Fruit fly (Drosophila melanogaster) whole organism, embryonic: Measurements from ENCODE around the gene CG45494.

ENCODE experiments used
- Antp ChIP-seq: fragments of 200-800 bp; sonication (Bioruptor generic); optimal IDR thresholded peaks from 3 replicates; lab custom pipeline; 2016; ENCODE audit warnings: missing biosample characterization, missing genetic modification characterization
- CG10274 ChIP-seq: fragments of 200-800 bp; sonication (Bioruptor generic); optimal IDR thresholded peaks from 3 replicates; lab custom pipeline; 2017; ENCODE audit warnings: missing biosample characterization, mild to moderate bottlenecking, missing genetic modification characterization
- CG10431 ChIP-seq: fragments of 200-800 bp; sonication (Bioruptor generic); optimal IDR thresholded peaks from 3 replicates; lab custom pipeline; 2018; ENCODE audit warnings: missing biosample characterization, mild to moderate bottlenecking, missing genetic modification characterization
- CG11504 ChIP-seq: fragments of 200-800 bp; sonication (Bioruptor generic); optimal IDR thresholded peaks from 3 replicates; lab custom pipeline; 2019; ENCODE audit warnings: missing biosample characterization, mild to moderate bottlenecking, missing genetic modification characterization, moderate library complexity
- CG11560 ChIP-seq: fragments of 200-800 bp; sonication (Bioruptor generic); IDR thresholded peaks from 3 replicates; pipeline ENCODE4 v1.3.6; 2022; ENCODE audit warnings: missing biosample characterization, missing genetic modification characterization
- CG12155 ChIP-seq: fragments of 200-800 bp; sonication (Bioruptor generic); optimal IDR thresholded peaks from 3 replicates; lab custom pipeline; 2016; ENCODE audit warnings: missing biosample characterization, missing genetic modification characterization
- CG12219 ChIP-seq: fragments of 200-800 bp; sonication (Bioruptor generic); optimal IDR thresholded peaks from 3 replicates; lab custom pipeline; 2018; ENCODE audit warnings: missing biosample characterization, mild to moderate bottlenecking, missing genetic modification characterization
- CG12659 ChIP-seq: fragments of 200-800 bp; sonication (Bioruptor generic); optimal IDR thresholded peaks from 3 replicates; lab custom pipeline; 2017; ENCODE audit warnings: mild to moderate bottlenecking, missing biosample characterization, missing genetic modification reagents, missing genetic modification characterization
- CG13424 ChIP-seq: fragments of 200-800 bp; sonication (Bioruptor generic); optimal IDR thresholded peaks from 2 replicates; lab custom pipeline; 2019; ENCODE audit warnings: missing biosample characterization, mild to moderate bottlenecking, missing genetic modification characterization, moderate library complexity
- CG14050 ChIP-seq: fragments of 200-800 bp; sonication (Bioruptor generic); IDR thresholded peaks from 3 replicates; pipeline ENCODE4 v1.3.6; 2022; ENCODE audit warnings: missing biosample characterization, missing genetic modification characterization
- CG15514 ChIP-seq: fragments of 200-800 bp; sonication (Bioruptor generic); optimal IDR thresholded peaks from 3 replicates; lab custom pipeline; 2017; ENCODE audit warnings: missing biosample characterization, missing genetic modification characterization, mild to moderate bottlenecking, moderate library complexity, missing genetic modification reagents
- CG1603 ChIP-seq: fragments of 200-800 bp; sonication (Bioruptor generic); optimal IDR thresholded peaks from 2 replicates; lab custom pipeline; 2019; ENCODE audit warnings: missing biosample characterization, mild to moderate bottlenecking, missing genetic modification characterization, moderate library complexity
- CG17385 ChIP-seq: fragments of 200-800 bp; sonication (Bioruptor generic); optimal IDR thresholded peaks from 3 replicates; lab custom pipeline; 2018; ENCODE audit warnings: missing biosample characterization, mild to moderate bottlenecking, missing genetic modification characterization
- CG18619 ChIP-seq: fragments of 200-800 bp; sonication (Bioruptor generic); optimal IDR thresholded peaks from 3 replicates; lab custom pipeline; 2017; ENCODE audit warnings: missing biosample characterization, mild to moderate bottlenecking, missing genetic modification characterization
- CG32767 ChIP-seq: fragments of 200-800 bp; sonication (Bioruptor generic); IDR thresholded peaks from 2 replicates; pipeline ENCODE4 v1.3.6; 2022; ENCODE audit warnings: missing biosample characterization, missing genetic modification characterization
- CG3847 ChIP-seq: fragments of 200-800 bp; sonication (Bioruptor generic); IDR thresholded peaks from 2 replicates; pipeline ENCODE4 v1.3.6; 2022; ENCODE audit warnings: missing biosample characterization, missing genetic modification characterization
- CG8388 ChIP-seq: fragments of 200-800 bp; sonication (Bioruptor generic); optimal IDR thresholded peaks from 2 replicates; lab custom pipeline; 2019; ENCODE audit warnings: missing biosample characterization, mild to moderate bottlenecking, missing genetic modification characterization, moderate library complexity
- Deaf1 ChIP-seq: fragments of 200-800 bp; optimal IDR thresholded peaks from 3 replicates; lab custom pipeline; 2019; ENCODE audit warnings: missing biosample characterization, mild to moderate bottlenecking, missing genetic modification characterization, moderate library complexity
- Dref ChIP-seq: fragments of 200-800 bp; sonication (Bioruptor generic); IDR thresholded peaks from 2 replicates; pipeline ENCODE4 v1.3.6; 2022; ENCODE audit warnings: missing biosample characterization, missing genetic modification characterization
- Gug ChIP-seq: fragments of 200-800 bp; sonication (Bioruptor generic); IDR thresholded peaks from 4 replicates; pipeline ENCODE4 v1.3.6; 2022; ENCODE audit warnings: missing biosample characterization, missing genetic modification characterization
- HLH54F ChIP-seq: fragments of 200-800 bp; sonication (Bioruptor generic); optimal IDR thresholded peaks from 3 replicates; lab custom pipeline; 2016; ENCODE audit warnings: missing biosample characterization, missing genetic modification characterization
- HmgZ ChIP-seq: fragments of 200-800 bp; sonication (Bioruptor generic); optimal IDR thresholded peaks from 2 replicates; lab custom pipeline; 2018; ENCODE audit warnings: missing biosample characterization, mild to moderate bottlenecking, missing genetic modification characterization
- Hr3 ChIP-seq: fragments of 200-800 bp; sonication (Bioruptor generic); optimal IDR thresholded peaks from 3 replicates; lab custom pipeline; 2016; ENCODE audit warnings: missing biosample characterization, missing genetic modification characterization
- Hsf ChIP-seq: fragments of 200-800 bp; sonication (Bioruptor generic); optimal IDR thresholded peaks from 3 replicates; lab custom pipeline; 2016; ENCODE audit warnings: missing biosample characterization, missing genetic modification characterization
- Meics ChIP-seq: fragments of 200-800 bp; sonication (Bioruptor generic); optimal IDR thresholded peaks from 2 replicates; lab custom pipeline; 2017; ENCODE audit warnings: missing biosample characterization, mild to moderate bottlenecking, missing genetic modification characterization
- Myb ChIP-seq: fragments of 200-800 bp; sonication (Bioruptor generic); optimal IDR thresholded peaks from 2 replicates; lab custom pipeline; 2016; ENCODE audit warnings: missing biosample characterization, missing genetic modification characterization
- Nf-YC ChIP-seq: fragments of 200-800 bp; optimal IDR thresholded peaks from 3 replicates; lab custom pipeline; 2019; ENCODE audit warnings: missing biosample characterization, mild to moderate bottlenecking, missing genetic modification characterization, moderate library complexity
- Oaz ChIP-seq: fragments of 200-800 bp; sonication (Bioruptor generic); IDR thresholded peaks from 2 replicates; pipeline ENCODE4 v1.3.6; 2022; ENCODE audit warnings: missing biosample characterization, missing genetic modification characterization
- Oli ChIP-seq: fragments of 200-800 bp; sonication (Bioruptor generic); optimal IDR thresholded peaks from 2 replicates; lab custom pipeline; 2018; ENCODE audit warnings: missing biosample characterization, mild to moderate bottlenecking, missing genetic modification characterization, moderate library complexity
- Pdp1 ChIP-seq, 2 experiments: fragments of 200-800 bp; sonication (Bioruptor generic); optimal IDR thresholded peaks; 3 replicates each; lab custom pipeline; 2016; ENCODE audit warnings: missing biosample characterization in 2 of 2, missing genetic modification characterization in 2 of 2, mild to moderate bottlenecking in 1 of 2, moderate library complexity in 1 of 2
- Ptx1 ChIP-seq: fragments of 200-800 bp; sonication (Bioruptor generic); IDR thresholded peaks from 2 replicates; pipeline ENCODE4 v1.3.6; 2022; ENCODE audit warnings: missing biosample characterization, missing genetic modification characterization
- Ssrp ChIP-seq: fragments of 200-800 bp; sonication (Bioruptor generic); optimal IDR thresholded peaks from 2 replicates; lab custom pipeline; 2018; ENCODE audit warnings: missing biosample characterization, mild to moderate bottlenecking, missing genetic modification characterization, moderate library complexity
- bsh ChIP-seq, 2 experiments: fragments of 200-800 bp; sonication (Bioruptor generic); optimal IDR thresholded peaks; 2 replicates each; lab custom pipeline; 2017 to 2018; ENCODE audit warnings: mild to moderate bottlenecking in 2 of 2, missing biosample characterization in 2 of 2, missing genetic modification characterization in 2 of 2, moderate library complexity in 1 of 2
- cg ChIP-seq: fragments of 200-800 bp; sonication (Bioruptor generic); optimal IDR thresholded peaks from 3 replicates; lab custom pipeline; 2019; ENCODE audit warnings: missing biosample characterization, mild to moderate bottlenecking, missing genetic modification characterization, moderate library complexity
- crp ChIP-seq, 2 experiments: fragments of 200-800 bp; sonication (Bioruptor generic); optimal IDR thresholded peaks; 2 replicates in 1 of 2; 3 replicates in 1 of 2; lab custom pipeline; 2017; ENCODE audit warnings: missing biosample characterization in 2 of 2, missing genetic modification characterization in 2 of 2, mild to moderate bottlenecking in 1 of 2, moderate library complexity in 1 of 2
- exex ChIP-seq: fragments of 200-800 bp; sonication (Bioruptor generic); optimal IDR thresholded peaks from 4 replicates; lab custom pipeline; 2018; ENCODE audit warnings: missing biosample characterization, mild to moderate bottlenecking, missing genetic modification characterization, moderate library complexity
- fd96Cb ChIP-seq: fragments of 200-800 bp; sonication (Bioruptor generic); optimal IDR thresholded peaks from 2 replicates; lab custom pipeline; 2018; ENCODE audit warnings: missing biosample characterization, mild to moderate bottlenecking, missing genetic modification characterization, moderate library complexity
- gcm2 ChIP-seq: fragments of 200-800 bp; sonication (Bioruptor generic); optimal IDR thresholded peaks from 2 replicates; lab custom pipeline; 2016; ENCODE audit warnings: missing biosample characterization, missing genetic modification characterization
- lbe ChIP-seq: fragments of 200-800 bp; sonication (Bioruptor generic); optimal IDR thresholded peaks from 2 replicates; lab custom pipeline; 2016; ENCODE audit warnings: missing biosample characterization, mild to moderate bottlenecking, missing genetic modification characterization
- pan ChIP-seq, 4 experiments: fragments of >200 bp in 3 of 4; fragments of 200-800 bp in 1 of 4; sonication (Bioruptor generic) in 1 of 4; optimal IDR thresholded peaks in 3 of 4; IDR thresholded peaks in 1 of 4; 2 replicates each; pipeline versions ENCODE4 v1.3.6 to Lab custom; 2017 to 2022; ENCODE audit warnings: missing biosample characterization in 2 of 4, missing genetic modification characterization in 2 of 4, mixed read lengths in 1 of 4
- row ChIP-seq: fragments of 200-800 bp; sonication (Bioruptor generic); IDR thresholded peaks from 3 replicates; pipeline ENCODE4 v1.3.6; 2022; ENCODE audit warnings: missing biosample characterization, missing genetic modification characterization
- sens-2 ChIP-seq: fragments of 200-800 bp; sonication (Bioruptor generic); IDR thresholded peaks from 2 replicates; pipeline ENCODE4 v1.3.6; 2022; ENCODE audit warnings: missing biosample characterization, missing genetic modification characterization
- seq ChIP-seq: fragments of 200-800 bp; sonication (Bioruptor generic); IDR thresholded peaks from 2 replicates; pipeline ENCODE4 v1.3.6; 2022; ENCODE audit warnings: missing biosample characterization, missing genetic modification characterization
- slbo ChIP-seq: fragments of 200-800 bp; sonication (Bioruptor generic); IDR thresholded peaks from 2 replicates; pipeline ENCODE4 v1.3.6; 2022; ENCODE audit warnings: missing biosample characterization, missing genetic modification characterization
- sug ChIP-seq: fragments of 200-800 bp; optimal IDR thresholded peaks from 2 replicates; lab custom pipeline; 2019; ENCODE audit warnings: missing biosample characterization, mild to moderate bottlenecking, missing genetic modification characterization, moderate library complexity
- tio ChIP-seq: fragments of 200-800 bp; sonication (Bioruptor generic); optimal IDR thresholded peaks from 2 replicates; lab custom pipeline; 2017; ENCODE audit warnings: missing biosample characterization, missing genetic modification characterization, inconsistent platforms
- ttk ChIP-seq: fragments of 200-800 bp; sonication (Bioruptor generic); IDR thresholded peaks from 2 replicates; pipeline ENCODE4 v2.1.2; 2022; ENCODE audit warnings: missing biosample characterization, missing genetic modification characterization
- unpg ChIP-seq: fragments of 200-800 bp; sonication (Bioruptor generic); optimal IDR thresholded peaks from 3 replicates; lab custom pipeline; 2018; ENCODE audit warnings: missing biosample characterization, mild to moderate bottlenecking, missing genetic modification characterization, moderate library complexity
- wek ChIP-seq: fragments of 200-800 bp; sonication (Bioruptor generic); optimal IDR thresholded peaks from 3 replicates; lab custom pipeline; 2018; ENCODE audit warnings: missing biosample characterization, mild to moderate bottlenecking, missing genetic modification characterization, moderate library complexity

Gene CG45494

dm6 chrX:19964215-19964614 is 10.8 kb upstream of the CG45494 start (continued):
- TF ChIP-seq CG12659: peak; percentile 23
- TF ChIP-seq sens-2 (GFP tag; lab: Robert Waterston, UW): no peak
- TF ChIP-seq Oli: peak; percentile 59
- no peak for TF ChIP-seq lbe
- TF ChIP-seq ttk (GFP tag; lab: Robert Waterston, UW): peak; percentile 20; the same call in 1 of the 2 replicates
- peak; percentile 16 for TF ChIP-seq CG8388 (GFP tag; lab: Kevin White, UChicago)
- TF ChIP-seq CG13424 (tag; lab: Kevin White, UChicago): peak; percentile 7
- peak; percentile 48; the same call in 1 of the 3 replicates for TF ChIP-seq CG14050
- TF ChIP-seq CG18619 (GFP tag; lab: Kevin White, UChicago): peak; percentile 39
- no peak for TF ChIP-seq wek (GFP tag; lab: Kevin White, UChicago)
- TF ChIP-seq CG11560 (tag; lab: Robert Waterston, UW): peak; percentile 50; the same call in 1 of the 3 replicates
- peak; percentile 18 for TF ChIP-seq Myb (GFP tag; lab: Kevin White, UChicago)
- TF ChIP-seq Hr3: peak; percentile 30
- no peak for TF ChIP-seq pan (optimal IDR thresholded peaks at IDR 0.05; lab: Kevin White, UChicago)
- TF ChIP-seq pan (GFP tag; optimal IDR thresholded peaks at IDR 0.05 in 1 of 2, IDR thresholded peaks at IDR 0.05 in 1 of 2): peak in 1 of 2 experiments; percentile 62
- TF ChIP-seq Hsf (GFP tag; lab: Kevin White, UChicago): peak; percentile 15
- TF ChIP-seq Oaz (GFP tag; lab: Robert Waterston, UW): peak; percentile 14; the same call in 1 of the 2 replicates
- peak; percentile 13 for TF ChIP-seq HmgZ (tag; lab: Kevin White, UChicago)
- TF ChIP-seq Deaf1 (tag; lab: Kevin White, UChicago): no peak
- TF ChIP-seq CG11504 (tag; lab: Kevin White, UChicago): peak; percentile 73
- peak; percentile 33 for TF ChIP-seq Meics (GFP tag; lab: Kevin White, UChicago)
- peak; percentile 80 for TF ChIP-seq row (GFP tag; lab: Robert Waterston, UW)
- no peak for TF ChIP-seq bsh (GFP tag; optimal IDR thresholded peaks at IDR 0.05; lab: Kevin White, UChicago)
- TF ChIP-seq CG3847 (GFP tag; lab: Robert Waterston, UW): peak; percentile 33; the same call in 1 of the 2 replicates
- TF ChIP-seq exex: no peak
- TF ChIP-seq CG10274 (GFP tag; lab: Kevin White, UChicago): peak; percentile 4
- TF ChIP-seq CG10431 (GFP tag; lab: Kevin White, UChicago): no peak
- TF ChIP-seq Pdp1 (GFP tag; optimal IDR thresholded peaks at IDR 0.05; lab: Kevin White, UChicago): peak; percentile 24 to 27
- peak; percentile 31 for TF ChIP-seq CG17385 (GFP tag; lab: Kevin White, UChicago)
- peak; percentile 10 for TF ChIP-seq CG15514
- peak; percentile 39; the same call in 1 of the 2 replicates for TF ChIP-seq Ptx1
- no peak for TF ChIP-seq Gug (GFP tag; lab: Robert Waterston, UW)
- TF ChIP-seq sug (tag; lab: Kevin White, UChicago): no peak
- 0 out of 2 replicates have a peak, but pooled peaks have one; percentile 23 for TF ChIP-seq seq (GFP tag; lab: Robert Waterston, UW)
- no peak for TF ChIP-seq crp (GFP tag; optimal IDR thresholded peaks at IDR 0.05; lab: Kevin White, UChicago)
- TF ChIP-seq tio (GFP tag; lab: Kevin White, UChicago): peak; percentile 36
- TF ChIP-seq cg (GFP tag; lab: Kevin White, UChicago): no peak
- peak; percentile 25 for TF ChIP-seq CG12219 (GFP tag; lab: Kevin White, UChicago)
- TF ChIP-seq slbo (GFP tag; lab: Robert Waterston, UW): peak; percentile 71
- TF ChIP-seq CG1603: peak; percentile 25
- no peak for TF ChIP-seq gcm2
- peak; percentile 11 for TF ChIP-seq CG12155 (GFP tag; lab: Kevin White, UChicago)
- TF ChIP-seq HLH54F (GFP tag; lab: Kevin White, UChicago): peak; percentile 23
- TF ChIP-seq Ssrp (tag; lab: Kevin White, UChicago): peak; percentile 27
- TF ChIP-seq Nf-YC (tag; lab: Kevin White, UChicago): peak; percentile 14
- TF ChIP-seq Dref (GFP tag; lab: Robert Waterston, UW): no peak
- TF ChIP-seq Antp (GFP tag; lab: Kevin White, UChicago): peak; percentile 34
- peak; percentile 22; the same call in 1 of the 2 replicates for TF ChIP-seq CG32767 (GFP tag; lab: Robert Waterston, UW)
- peak; percentile 53 for TF ChIP-seq unpg (GFP tag; lab: Kevin White, UChicago)
- peak; percentile 7 for TF ChIP-seq fd96Cb (tag; lab: Kevin White, UChicago)
